Worm (Caenorhabditis elegans) whole organism, L4 larva: ENCODE data around the gene nadk-2.

Source experiments
- F37D6.2 ChIP-seq: sonication (generic microtip); optimal IDR thresholded peaks from 2 replicates; lab custom pipeline; 2016; ENCODE audit warnings: mild to moderate bottlenecking, missing genetic modification characterization, missing compliant biosample characterization
- F44E2.7 ChIP-seq: fragments of 200-800 bp; sonication (Bioruptor generic); IDR thresholded peaks from 2 replicates; pipeline ENCODE4 v2.1.2; 2022; ENCODE audit warnings: missing genetic modification characterization, missing compliant biosample characterization
- F49E8.2 ChIP-seq: sonication (generic microtip); optimal IDR thresholded peaks from 2 replicates; lab custom pipeline; 2016; ENCODE audit warnings: missing compliant biosample characterization, mild to moderate bottlenecking, missing genetic modification characterization, borderline replicate concordance
- R02D3.7 ChIP-seq: fragments of 150-350 bp; sonication (generic microtip); optimal IDR thresholded peaks from 3 replicates; lab custom pipeline; 2014; ENCODE audit warnings: missing biosample characterization, missing genetic modification characterization
- T26A8.4 ChIP-seq: fragments of 200-800 bp; sonication (Bioruptor generic); IDR thresholded peaks from 2 replicates; pipeline ENCODE4 v1.3.6; 2022; ENCODE audit warnings: missing genetic modification characterization, missing compliant biosample characterization
- Y105C5A.15 ChIP-seq: fragments of 200-800 bp; sonication (Bioruptor generic); IDR thresholded peaks from 2 replicates; pipeline ENCODE4 v1.3.6; 2022; ENCODE audit warnings: missing genetic modification characterization, missing compliant biosample characterization
- Y48G9A.11 ChIP-seq: fragments of 200-800 bp; sonication (Bioruptor generic); IDR thresholded peaks from 2 replicates; pipeline ENCODE4 v1.3.6; 2022; ENCODE audit warnings: missing genetic modification reagents, missing genetic modification characterization, missing compliant biosample characterization
- ZK337.2 ChIP-seq: fragments of 200-800 bp; sonication (Bioruptor generic); IDR thresholded peaks from 2 replicates; pipeline ENCODE4 v1.3.6; 2022; ENCODE audit warnings: missing genetic modification reagents, missing genetic modification characterization, missing compliant biosample characterization
- ZK546.5 ChIP-seq, 2 experiments: sonication (generic microtip); optimal IDR thresholded peaks; 2 replicates each; lab custom pipeline; 2017; ENCODE audit warnings: missing biosample characterization in 2 of 2, missing genetic modification characterization in 2 of 2
- aly-2 ChIP-seq: sonication (generic microtip); optimal IDR thresholded peaks from 2 replicates; lab custom pipeline; 2018; ENCODE audit warnings: missing biosample characterization, missing genetic modification characterization
- ama-1 ChIP-seq: fragments of 150-350 bp; optimal IDR thresholded peaks from 2 replicates; lab custom pipeline; 2014; ENCODE audit warnings: inconsistent platforms, mixed read lengths
- ceh-28 ChIP-seq: fragments of 150-350 bp; optimal IDR thresholded peaks from 2 replicates; lab custom pipeline; 2014; ENCODE audit warnings: missing biosample characterization, missing genetic modification reagents, missing genetic modification characterization
- ceh-44 ChIP-seq: fragments of 200-800 bp; sonication (Bioruptor generic); IDR thresholded peaks from 2 replicates; pipeline ENCODE4 v1.3.6; 2022; ENCODE audit warnings: missing genetic modification reagents, missing genetic modification characterization, missing compliant biosample characterization
- ces-1 ChIP-seq: fragments of 150-350 bp; sonication (generic microtip); optimal IDR thresholded peaks from 4 replicates; lab custom pipeline; 2014; ENCODE audit warnings: missing biosample characterization, missing genetic modification reagents, missing genetic modification characterization
- cey-2 ChIP-seq: sonication (generic microtip); optimal IDR thresholded peaks from 3 replicates; lab custom pipeline; 2017; ENCODE audit warnings: missing genetic modification characterization, mild to moderate bottlenecking, missing compliant biosample characterization, antibody characterized with exemption, borderline replicate concordance; ENCODE audit not compliant: insufficient read depth
- daf-12 ChIP-seq: fragments of 150-350 bp; optimal IDR thresholded peaks from 2 replicates; lab custom pipeline; 2014; ENCODE audit warnings: missing biosample characterization, missing genetic modification reagents, missing genetic modification characterization
- daf-19 ChIP-seq: fragments of 200-800 bp; sonication (Bioruptor generic); conservative IDR thresholded peaks from 2 replicates; pipeline ENCODE4 v1.3.6; 2022; ENCODE audit warnings: missing genetic modification characterization, missing compliant biosample characterization
- daf-8 ChIP-seq: fragments of 200-800 bp; sonication (Bioruptor generic); IDR thresholded peaks from 2 replicates; pipeline ENCODE4 v1.3.6; 2022; ENCODE audit warnings: missing genetic modification characterization, missing compliant biosample characterization
- dmd-8 ChIP-seq: fragments of 200-800 bp; sonication (Bioruptor generic); IDR thresholded peaks from 2 replicates; pipeline ENCODE4 v1.3.6; 2022; ENCODE audit warnings: missing genetic modification characterization, missing compliant biosample characterization
- egl-27 ChIP-seq: sonication (generic microtip); optimal IDR thresholded peaks from 3 replicates; lab custom pipeline; 2017; ENCODE audit warnings: missing biosample characterization, missing genetic modification reagents, missing genetic modification characterization
- egl-43 ChIP-seq: fragments of 200-800 bp; sonication (Bioruptor generic); IDR thresholded peaks from 2 replicates; pipeline ENCODE4 v1.3.6; 2022; ENCODE audit warnings: missing genetic modification reagents, missing genetic modification characterization, missing compliant biosample characterization
- gei-8 ChIP-seq: fragments of 200-800 bp; sonication (Bioruptor generic); optimal IDR thresholded peaks from 2 replicates; lab custom pipeline; 2018; ENCODE audit warnings: mild to moderate bottlenecking, missing genetic modification characterization, missing compliant biosample characterization
- hif-1 ChIP-seq, 2 experiments: sonication (generic microtip); optimal IDR thresholded peaks; 2 replicates each; lab custom pipeline; 2016 to 2017; ENCODE audit warnings: missing compliant biosample characterization in 2 of 2, missing genetic modification characterization in 2 of 2, missing genetic modification reagents in 2 of 2, missing genotype in 2 of 2, mild to moderate bottlenecking in 1 of 2
- hmg-1.1 ChIP-seq: fragments of 200-800 bp; sonication (Bioruptor generic); IDR thresholded peaks from 2 replicates; pipeline ENCODE4 v1.3.6; 2022; ENCODE audit warnings: missing genetic modification reagents, missing genetic modification characterization, missing compliant biosample characterization
- lin-15B ChIP-seq: fragments of 150-350 bp; sonication (generic microtip); optimal IDR thresholded peaks from 3 replicates; lab custom pipeline; 2014; ENCODE audit warnings: missing biosample characterization, missing genetic modification characterization
- lin-39 ChIP-seq: fragments of 150-350 bp; optimal IDR thresholded peaks from 2 replicates; lab custom pipeline; 2014; ENCODE audit warnings: missing biosample characterization, missing genetic modification reagents, missing genetic modification characterization
- madf-5 ChIP-seq, 2 experiments: fragments of 200-800 bp; sonication (Bioruptor generic); IDR thresholded peaks; 2 replicates each; pipeline ENCODE4 v1.3.6; 2022; ENCODE audit warnings: missing compliant biosample characterization in 2 of 2, missing genetic modification characterization in 2 of 2
- mdl-1 ChIP-seq, 2 experiments: fragments of 150-350 bp in 1 of 2; sonication (generic microtip) in 1 of 2; optimal IDR thresholded peaks; 2 replicates each; lab custom pipeline; 2014 to 2017; ENCODE audit warnings: missing biosample characterization in 2 of 2, missing genetic modification characterization in 2 of 2
- mep-1 ChIP-seq: fragments of 150-350 bp; sonication (generic microtip); optimal IDR thresholded peaks from 3 replicates; lab custom pipeline; 2014; ENCODE audit warnings: missing biosample characterization, missing genetic modification characterization
- nhr-10 ChIP-seq: fragments of 150-350 bp; optimal IDR thresholded peaks from 2 replicates; lab custom pipeline; 2014; ENCODE audit warnings: missing biosample characterization, missing genetic modification characterization
- nhr-102 ChIP-seq: sonication (generic microtip); optimal IDR thresholded peaks from 2 replicates; lab custom pipeline; 2016; ENCODE audit warnings: mild to moderate bottlenecking, missing genetic modification characterization, moderate library complexity, missing compliant biosample characterization
- nhr-111 ChIP-seq: fragments of 200-800 bp; sonication (Bioruptor generic); optimal IDR thresholded peaks from 2 replicates; lab custom pipeline; 2018; ENCODE audit warnings: mild to moderate bottlenecking, missing genetic modification characterization, missing compliant biosample characterization
- nhr-25 ChIP-seq: sonication (generic microtip); optimal IDR thresholded peaks from 2 replicates; lab custom pipeline; 2017; ENCODE audit warnings: missing genetic modification characterization, mild to moderate bottlenecking, missing compliant biosample characterization, antibody characterized with exemption, moderate library complexity, borderline replicate concordance; ENCODE audit not compliant: insufficient read depth
- nhr-28 ChIP-seq: fragments of 150-350 bp; optimal IDR thresholded peaks from 2 replicates; lab custom pipeline; 2014; ENCODE audit warnings: missing biosample characterization, missing genetic modification characterization
- nhr-42 ChIP-seq: fragments of 200-800 bp; sonication (Bioruptor generic); IDR thresholded peaks from 2 replicates; pipeline ENCODE4 v1.3.6; 2022; ENCODE audit warnings: missing genetic modification characterization, missing compliant biosample characterization
- nhr-6 ChIP-seq: fragments of 150-350 bp; optimal IDR thresholded peaks from 2 replicates; lab custom pipeline; 2014; ENCODE audit warnings: missing biosample characterization, missing genetic modification characterization
- nhr-77 ChIP-seq: fragments of 150-350 bp; optimal IDR thresholded peaks from 2 replicates; lab custom pipeline; 2014; ENCODE audit warnings: missing biosample characterization, missing genetic modification characterization
- pha-4 ChIP-seq, 2 experiments: fragments of 150-350 bp in 1 of 2; fragments of 200-800 bp in 1 of 2; sonication (Bioruptor generic) in 1 of 2; IDR thresholded peaks in 1 of 2; optimal IDR thresholded peaks in 1 of 2; 2 replicates each; pipeline versions ENCODE4 v1.3.6 to Lab custom; 2014 to 2022; ENCODE audit warnings: missing genetic modification characterization in 2 of 2, missing genetic modification reagents in 2 of 2, missing biosample characterization in 1 of 2, missing compliant biosample characterization in 1 of 2
- php-3 ChIP-seq: fragments of 200-800 bp; sonication (Bioruptor generic); IDR thresholded peaks from 2 replicates; pipeline ENCODE4 v1.3.6; 2022; ENCODE audit warnings: missing genetic modification reagents, missing genetic modification characterization, missing compliant biosample characterization
- pqm-1 ChIP-seq: sonication (generic microtip); optimal IDR thresholded peaks from 2 replicates; lab custom pipeline; 2017; ENCODE audit warnings: missing biosample characterization, missing genetic modification characterization
- set-16 ChIP-seq: fragments of 200-800 bp; sonication (Bioruptor generic); IDR thresholded peaks from 2 replicates; pipeline ENCODE4 v1.3.6; 2022; ENCODE audit warnings: missing genetic modification reagents, missing genetic modification characterization, missing compliant biosample characterization
- spr-3 ChIP-seq: fragments of 200-800 bp; sonication (Bioruptor generic); optimal IDR thresholded peaks from 2 replicates; lab custom pipeline; 2018; ENCODE audit warnings: mild to moderate bottlenecking, missing genetic modification characterization, missing compliant biosample characterization
- zfp-3 ChIP-seq: fragments of 200-800 bp; sonication (Bioruptor generic); conservative IDR thresholded peaks from 2 replicates; pipeline ENCODE4 v1.3.6; 2022; ENCODE audit warnings: missing genetic modification reagents, missing genetic modification characterization, missing compliant biosample characterization
- zip-11 ChIP-seq: fragments of 200-800 bp; sonication (Bioruptor generic); IDR thresholded peaks from 2 replicates; pipeline ENCODE4 v1.3.6; 2022; ENCODE audit warnings: missing genetic modification characterization, missing compliant biosample characterization
- zip-2 ChIP-seq: fragments of 150-350 bp; optimal IDR thresholded peaks from 2 replicates; lab custom pipeline; 2014; ENCODE audit warnings: missing biosample characterization, missing genetic modification characterization
- ztf-11 ChIP-seq: fragments of 150-350 bp; optimal IDR thresholded peaks from 2 replicates; lab custom pipeline; 2014; ENCODE audit warnings: missing biosample characterization, missing genetic modification characterization

Gene nadk-2

ce11 chrII:12107840-12108239 lies 58.5 kb downstream of the nadk-2 start, which contains the start of gene Y17G7B.18 (continued):
- TF ChIP-seq madf-5 (GFP tag; IDR thresholded peaks at IDR 0.05; lab: Robert Waterston, UW) (no peak), dmd-8 (no peak), nhr-10 (tag; lab: Kevin White, UChicago) (no peak), egl-27 (tag; lab: Kevin White, UChicago) (no peak), daf-12 (tag; lab: Kevin White, UChicago) (no peak), R02D3.7 (tag; lab: Kevin White, UChicago) (no peak), Y105C5A.15 (GFP tag; lab: Robert Waterston, UW) (no peak), ZK337.2 (GFP tag; lab: Robert Waterston, UW) (no peak), gei-8 (GFP tag; lab: Kevin White, UChicago) (no peak), F49E8.2 (tag; lab: Kevin White, UChicago) (no peak), daf-8 (GFP tag; lab: Robert Waterston, UW) (no peak), ceh-28 (tag; lab: Kevin White, UChicago) (no peak), F44E2.7 (no peak), F37D6.2 (tag; lab: Kevin White, UChicago) (peak; percentile 1), nhr-28 (tag; lab: Kevin White, UChicago) (peak; percentile 5), zip-2 (tag; lab: Kevin White, UChicago) (no peak), set-16 (GFP tag; lab: Robert Waterston, UW) (0 out of 2 replicates have a peak, but pooled peaks have one; percentile 3), zip-11 (GFP tag; lab: Robert Waterston, UW) (no peak), pha-4 (GFP tag; IDR thresholded peaks at IDR 0.05; lab: Robert Waterston, UW) (no peak), pha-4 (tag; optimal IDR thresholded peaks at IDR 0.05; lab: Kevin White, UChicago) (no peak), nhr-25 (tag; lab: Kevin White, UChicago) (no peak), cey-2 (tag; lab: Kevin White, UChicago) (no peak), ces-1 (GFP tag; lab: Kevin White, UChicago) (no peak), hif-1 (tag; optimal IDR thresholded peaks at IDR 0.05; lab: Kevin White, UChicago) (peak in 1 of 2 experiments; percentile 6), ZK546.5 (tag; optimal IDR thresholded peaks at IDR 0.05; lab: Kevin White, UChicago) (no peak), ceh-44 (GFP tag; lab: Robert Waterston, UW) (no peak), ama-1 (no peak), lin-15B (tag; lab: Kevin White, UChicago) (no peak), spr-3 (GFP tag; lab: Kevin White, UChicago) (no peak), daf-19 (GFP tag; lab: Robert Waterston, UW) (no peak), egl-43 (no peak), T26A8.4 (GFP tag; lab: Robert Waterston, UW) (no peak), hmg-1.1 (GFP tag; lab: Robert Waterston, UW) (peak; percentile 64), ztf-11 (tag; lab: Kevin White, UChicago) (no peak), nhr-77 (tag; lab: Kevin White, UChicago) (no peak), php-3 (GFP tag; lab: Robert Waterston, UW) (no peak), nhr-6 (tag; lab: Kevin White, UChicago) (no peak), Y48G9A.11 (GFP tag; lab: Robert Waterston, UW) (no peak), nhr-111 (GFP tag; lab: Kevin White, UChicago) (no peak), nhr-102 (no peak), pqm-1 (no peak), nhr-42 (no peak), aly-2 (tag; lab: Kevin White, UChicago) (no peak), mdl-1 (tag; optimal IDR thresholded peaks at IDR 0.05; lab: Kevin White, UChicago) (peak in 1 of 2 experiments; percentile 52), lin-39 (tag; lab: Kevin White, UChicago) (no peak), zfp-3 (no peak), mep-1 (tag; lab: Kevin White, UChicago) (peak; percentile 76)
